Fruit fly (Drosophila melanogaster) whole organism, embryonic: ENCODE data around the gene Ufsp2.

Experiments used
- CG10209 ChIP-seq: fragments of 200-800 bp; sonication (Bioruptor generic); optimal IDR thresholded peaks from 3 replicates; lab custom pipeline; 2017; ENCODE audit warnings: missing biosample characterization, mild to moderate bottlenecking, missing genetic modification characterization, missing genetic modification reagents
- CG10366 ChIP-seq: fragments of 200-800 bp; sonication (Bioruptor generic); IDR thresholded peaks from 2 replicates; pipeline ENCODE4 v1.3.6; 2022; ENCODE audit warnings: missing biosample characterization, missing genetic modification characterization
- CG13287 ChIP-seq: fragments of 200-800 bp; sonication (Bioruptor generic); IDR thresholded peaks from 2 replicates; pipeline ENCODE4 v1.3.6; 2022; ENCODE audit warnings: missing biosample characterization, missing genetic modification characterization; ENCODE audit not compliant: partially characterized antibody
- CG15011 ChIP-seq: fragments of 200-800 bp; sonication (Bioruptor generic); optimal IDR thresholded peaks from 3 replicates; lab custom pipeline; 2018; ENCODE audit warnings: missing biosample characterization, mild to moderate bottlenecking, missing genetic modification characterization
- CG16863 ChIP-seq: fragments of 200-800 bp; sonication (Bioruptor generic); optimal IDR thresholded peaks from 3 replicates; lab custom pipeline; 2016; ENCODE audit warnings: missing biosample characterization, missing genetic modification characterization
- CG17359 ChIP-seq: fragments of 200-800 bp; sonication (Bioruptor generic); optimal IDR thresholded peaks from 3 replicates; lab custom pipeline; 2018; ENCODE audit warnings: missing biosample characterization, mild to moderate bottlenecking, missing genetic modification characterization, moderate library complexity
- CG17361 ChIP-seq: fragments of 200-800 bp; sonication (Bioruptor generic); IDR thresholded peaks from 3 replicates; pipeline ENCODE4 v1.3.6; 2022; ENCODE audit warnings: missing biosample characterization, missing genetic modification characterization
- CG1792 ChIP-seq: fragments of 200-800 bp; sonication (Bioruptor generic); optimal IDR thresholded peaks from 2 replicates; lab custom pipeline; 2016; ENCODE audit warnings: missing biosample characterization, missing genetic modification characterization
- CG2129 ChIP-seq: fragments of 200-800 bp; sonication (Bioruptor generic); IDR thresholded peaks from 2 replicates; pipeline ENCODE4 v1.3.6; 2022; ENCODE audit warnings: missing biosample characterization, missing genetic modification characterization; ENCODE audit not compliant: partially characterized antibody
- CG31441 ChIP-seq: fragments of 200-800 bp; sonication (Bioruptor generic); IDR thresholded peaks from 2 replicates; pipeline ENCODE4 v1.3.6; 2022; ENCODE audit warnings: missing biosample characterization, missing genetic modification characterization
- CG32532 ChIP-seq: fragments of 200-800 bp; sonication (Bioruptor generic); IDR thresholded peaks from 2 replicates; pipeline ENCODE4 v1.3.6; 2022; ENCODE audit warnings: missing biosample characterization, missing genetic modification characterization
- CG3847 ChIP-seq: fragments of 200-800 bp; sonication (Bioruptor generic); IDR thresholded peaks from 2 replicates; pipeline ENCODE4 v1.3.6; 2022; ENCODE audit warnings: missing biosample characterization, missing genetic modification characterization
- CG8359 ChIP-seq: fragments of 200-800 bp; sonication (Bioruptor generic); optimal IDR thresholded peaks from 2 replicates; lab custom pipeline; 2017; ENCODE audit warnings: missing biosample characterization, mild to moderate bottlenecking, missing genetic modification characterization, borderline replicate concordance
- CG8944 ChIP-seq: fragments of 200-800 bp; sonication (Bioruptor generic); optimal IDR thresholded peaks from 3 replicates; lab custom pipeline; 2016; ENCODE audit warnings: missing biosample characterization, missing genetic modification characterization
- CG9797 ChIP-seq: fragments of 200-800 bp; sonication (Bioruptor generic); optimal IDR thresholded peaks from 3 replicates; lab custom pipeline; 2018; ENCODE audit warnings: missing biosample characterization, mild to moderate bottlenecking, missing genetic modification characterization
- CkIIα-i1 ChIP-seq: fragments of 200-800 bp; sonication (Bioruptor generic); IDR thresholded peaks from 2 replicates; pipeline ENCODE4 v1.3.6; 2022; ENCODE audit warnings: missing biosample characterization, missing genetic modification characterization
- D ChIP-seq, 2 experiments: fragments of 200-800 bp in 1 of 2; fragments of >200 bp in 1 of 2; sonication (Bioruptor generic) in 1 of 2; optimal IDR thresholded peaks; 2 replicates in 1 of 2; 3 replicates in 1 of 2; lab custom pipeline; 2017; ENCODE audit warnings: mild to moderate bottlenecking in 1 of 2, missing biosample characterization in 1 of 2, missing genetic modification characterization in 1 of 2, missing genetic modification reagents in 1 of 2
- Dek ChIP-seq: fragments of 200-800 bp; sonication (Bioruptor generic); optimal IDR thresholded peaks from 3 replicates; lab custom pipeline; 2019; ENCODE audit warnings: missing biosample characterization, mild to moderate bottlenecking, missing genetic modification characterization, moderate library complexity
- E2f2 ChIP-seq: fragments of 200-800 bp; sonication (Bioruptor generic); IDR thresholded peaks from 2 replicates; pipeline ENCODE4 v1.3.6; 2022; ENCODE audit warnings: missing biosample characterization, missing genetic modification characterization
- Gsc ChIP-seq: fragments of 200-800 bp; sonication (Bioruptor generic); IDR thresholded peaks from 2 replicates; pipeline ENCODE4 v1.3.6; 2022; ENCODE audit warnings: missing biosample characterization, missing genetic modification characterization
- H15 ChIP-seq: fragments of 200-800 bp; sonication (Bioruptor generic); IDR thresholded peaks from 3 replicates; pipeline ENCODE4 v1.3.6; 2022; ENCODE audit warnings: missing biosample characterization, missing genetic modification characterization
- HLH4C ChIP-seq: fragments of 200-800 bp; sonication (Bioruptor generic); IDR thresholded peaks from 3 replicates; pipeline ENCODE4 v1.3.6; 2022; ENCODE audit warnings: missing biosample characterization, missing genetic modification characterization; ENCODE audit not compliant: partially characterized antibody
- HLHmδ ChIP-seq: fragments of 200-800 bp; sonication (Bioruptor generic); optimal IDR thresholded peaks from 2 replicates; lab custom pipeline; 2018; ENCODE audit warnings: missing biosample characterization, mild to moderate bottlenecking, missing genetic modification characterization, moderate library complexity
- HmgZ ChIP-seq: fragments of 200-800 bp; sonication (Bioruptor generic); optimal IDR thresholded peaks from 2 replicates; lab custom pipeline; 2018; ENCODE audit warnings: missing biosample characterization, mild to moderate bottlenecking, missing genetic modification characterization
- Hsf ChIP-seq: fragments of 200-800 bp; sonication (Bioruptor generic); optimal IDR thresholded peaks from 3 replicates; lab custom pipeline; 2016; ENCODE audit warnings: missing biosample characterization, missing genetic modification characterization
- Jarid2 ChIP-seq: fragments of 200-800 bp; sonication (Bioruptor generic); optimal IDR thresholded peaks from 3 replicates; lab custom pipeline; 2017; ENCODE audit warnings: mild to moderate bottlenecking, missing biosample characterization, missing genetic modification reagents, missing genetic modification characterization
- Max ChIP-seq: fragments of 200-800 bp; sonication (Bioruptor generic); optimal IDR thresholded peaks from 2 replicates; lab custom pipeline; 2016; ENCODE audit warnings: missing biosample characterization, mild to moderate bottlenecking, missing genetic modification characterization
- Med ChIP-seq: fragments of 200-800 bp; sonication (Bioruptor generic); peaks from one replicate; lab custom pipeline; 2016; ENCODE audit warnings: missing biosample characterization, missing genetic modification characterization, mild to moderate bottlenecking, inconsistent platforms, moderate library complexity
- Myb ChIP-seq: fragments of 200-800 bp; sonication (Bioruptor generic); optimal IDR thresholded peaks from 2 replicates; lab custom pipeline; 2016; ENCODE audit warnings: missing biosample characterization, missing genetic modification characterization
- Opbp ChIP-seq: fragments of 200-800 bp; sonication (Bioruptor generic); IDR thresholded peaks from 3 replicates; pipeline ENCODE4 v1.3.6; 2022; ENCODE audit warnings: missing biosample characterization, missing genetic modification characterization; ENCODE audit not compliant: partially characterized antibody
- Rx ChIP-seq: fragments of 200-800 bp; sonication (Bioruptor generic); IDR thresholded peaks from 2 replicates; pipeline ENCODE4 v1.3.6; 2022; ENCODE audit warnings: missing biosample characterization, missing genetic modification characterization
- Side ChIP-seq: fragments of 200-800 bp; sonication (Bioruptor generic); optimal IDR thresholded peaks from 2 replicates; lab custom pipeline; 2016; ENCODE audit warnings: missing biosample characterization, missing genetic modification characterization
- Trl ChIP-seq, 3 experiments: fragments of >200 bp in 2 of 3; fragments of 200-800 bp in 1 of 3; sonication (Bioruptor generic) in 1 of 3; optimal IDR thresholded peaks; 2 replicates in 1 of 3; 3 replicates in 2 of 3; lab custom pipeline; 2016 to 2017; ENCODE audit warnings: missing biosample characterization in 1 of 3, missing genetic modification characterization in 1 of 3
- abd-A ChIP-seq: fragments of 200-800 bp; sonication (Bioruptor generic); optimal IDR thresholded peaks from 3 replicates; lab custom pipeline; 2019; ENCODE audit warnings: missing biosample characterization, mild to moderate bottlenecking, missing genetic modification characterization, moderate library complexity
- chm ChIP-seq: fragments of 200-800 bp; sonication (Bioruptor generic); IDR thresholded peaks from 2 replicates; pipeline ENCODE4 v1.3.6; 2022; ENCODE audit warnings: missing biosample characterization, missing genetic modification characterization
- corto ChIP-seq: fragments of 200-800 bp; sonication (Bioruptor generic); optimal IDR thresholded peaks from 2 replicates; lab custom pipeline; 2016; ENCODE audit warnings: missing biosample characterization, mild to moderate bottlenecking, missing genetic modification characterization, moderate library complexity
- crc ChIP-seq: fragments of 200-800 bp; sonication (Bioruptor generic); optimal IDR thresholded peaks from 2 replicates; lab custom pipeline; 2016; ENCODE audit warnings: missing biosample characterization, missing genetic modification characterization
- croc ChIP-seq: fragments of 200-800 bp; sonication (Bioruptor generic); conservative IDR thresholded peaks from 3 replicates; pipeline ENCODE4 v1.3.6; 2022; ENCODE audit warnings: missing biosample characterization, missing genetic modification characterization
- dmrt99B ChIP-seq: fragments of 200-800 bp; sonication (Bioruptor generic); optimal IDR thresholded peaks from 2 replicates; lab custom pipeline; 2018; ENCODE audit warnings: missing biosample characterization, mild to moderate bottlenecking, missing genetic modification characterization, moderate library complexity
- gsb ChIP-seq: fragments of 200-800 bp; sonication (Bioruptor generic); IDR thresholded peaks from 2 replicates; pipeline ENCODE4 v1.3.6; 2022; ENCODE audit warnings: missing biosample characterization, missing genetic modification characterization
- hbn ChIP-seq: fragments of 200-800 bp; sonication (Bioruptor generic); IDR thresholded peaks from 2 replicates; pipeline ENCODE4 v1.3.6; 2022; ENCODE audit warnings: missing biosample characterization, missing genetic modification characterization; ENCODE audit not compliant: partially characterized antibody
- hkb ChIP-seq, 2 experiments: fragments of 200-800 bp in 1 of 2; fragments of >200 bp in 1 of 2; sonication (Bioruptor generic) in 1 of 2; IDR thresholded peaks in 1 of 2; optimal IDR thresholded peaks in 1 of 2; 2 replicates each; pipeline versions ENCODE4 v1.3.6 to Lab custom; 2017 to 2022; ENCODE audit warnings: missing biosample characterization in 1 of 2, missing genetic modification characterization in 1 of 2
- kni ChIP-seq: fragments of 200-800 bp; sonication (Bioruptor generic); optimal IDR thresholded peaks from 3 replicates; lab custom pipeline; 2017; ENCODE audit warnings: mild to moderate bottlenecking, missing biosample characterization, missing genetic modification reagents, missing genetic modification characterization
- otp ChIP-seq: fragments of 200-800 bp; sonication (Bioruptor generic); IDR thresholded peaks from 3 replicates; pipeline ENCODE4, ENCODE4 v1.3.6; 2022; ENCODE audit warnings: missing biosample characterization, missing genetic modification characterization
- pros ChIP-seq: fragments of 200-800 bp; sonication (Bioruptor generic); optimal IDR thresholded peaks from 3 replicates; lab custom pipeline; 2019; ENCODE audit warnings: missing biosample characterization, mild to moderate bottlenecking, missing genetic modification characterization, moderate library complexity
- slp2 ChIP-seq: fragments of 200-800 bp; sonication (Bioruptor generic); optimal IDR thresholded peaks from 2 replicates; lab custom pipeline; 2016; ENCODE audit warnings: missing biosample characterization, missing genetic modification characterization
- sqz ChIP-seq: fragments of 200-800 bp; sonication (Bioruptor generic); optimal IDR thresholded peaks from 3 replicates; lab custom pipeline; 2018; ENCODE audit warnings: missing biosample characterization, mild to moderate bottlenecking, missing genetic modification characterization
- stc ChIP-seq: fragments of 200-800 bp; sonication (Bioruptor generic); IDR thresholded peaks from 2 replicates; pipeline ENCODE4 v1.3.6; 2022; ENCODE audit warnings: missing biosample characterization, missing genetic modification characterization

The Ufsp2 gene

DNA sequence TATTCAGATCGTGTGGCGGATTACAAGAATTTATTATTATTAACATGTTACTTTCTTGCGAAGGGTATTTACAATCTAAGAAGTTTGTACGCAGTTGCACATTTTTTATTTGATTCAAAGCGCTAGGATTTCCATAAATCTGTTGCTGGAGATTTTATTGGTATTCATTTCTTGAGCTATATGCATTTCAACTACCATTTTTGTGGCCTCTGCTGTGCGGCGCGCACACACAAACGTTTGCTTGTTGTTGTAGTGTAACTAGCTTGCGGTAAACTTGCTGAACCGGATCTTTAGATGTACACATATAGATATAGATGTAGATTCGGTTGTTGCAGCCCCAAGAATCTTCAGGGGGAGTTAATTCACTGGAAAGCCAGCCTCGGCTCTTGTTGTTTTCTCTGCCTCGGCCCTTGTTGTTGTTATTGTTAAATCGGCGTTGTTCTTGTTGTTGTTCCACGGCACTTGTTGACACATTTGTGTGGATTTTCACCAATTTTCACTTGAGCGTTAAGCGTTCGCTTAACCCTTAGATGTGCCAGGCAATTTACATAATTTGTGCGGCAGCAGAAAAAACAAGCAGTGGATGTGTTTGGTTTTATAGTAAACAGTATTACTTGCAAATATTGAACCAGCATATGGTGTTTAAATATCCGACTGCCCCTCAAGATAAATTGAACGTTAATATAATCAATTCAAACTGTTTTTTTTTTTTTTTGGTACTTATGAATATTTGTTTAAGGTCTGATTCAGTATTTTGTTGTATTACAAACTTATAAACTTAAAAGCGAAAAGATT, 14.6 kb downstream of the Ufsp2 start (continued):
- TF ChIP-seq HLH4C (no peak), CG2129 (GFP tag; lab: Robert Waterston, UW) (no peak), D (optimal IDR thresholded peaks at IDR 0.05; lab: Kevin White, UChicago) (no peak), D (GFP tag; optimal IDR thresholded peaks at IDR 0.05; lab: Kevin White, UChicago) (no peak), CG17359 (tag; lab: Kevin White, UChicago) (peak; percentile 0), CG31441 (0 out of 2 replicates have a peak, but pooled peaks have one; percentile 8), Max (GFP tag; lab: Kevin White, UChicago) (no peak), Hsf (GFP tag; lab: Kevin White, UChicago) (no peak), dmrt99B (tag; lab: Kevin White, UChicago) (peak; percentile 38), CG10366 (GFP tag; lab: Robert Waterston, UW) (no peak), hbn (no peak), Rx (GFP tag; lab: Robert Waterston, UW) (no peak), gsb (GFP tag; lab: Robert Waterston, UW) (no peak), crc (peak; percentile 5), Myb (GFP tag; lab: Kevin White, UChicago) (no peak), abd-A (tag; lab: Kevin White, UChicago) (no peak), CG17361 (GFP tag; lab: Robert Waterston, UW) (no peak), CG8944 (GFP tag; lab: Kevin White, UChicago) (no peak), croc (GFP tag; lab: Robert Waterston, UW) (no peak), HmgZ (tag; lab: Kevin White, UChicago) (peak; percentile 34), CG15011 (GFP tag; lab: Kevin White, UChicago) (peak; percentile 35), sqz (GFP tag; lab: Kevin White, UChicago) (no peak), HLHmδ (no peak), CG9797 (GFP tag; lab: Kevin White, UChicago) (no peak), pros (GFP tag; lab: Kevin White, UChicago) (no peak), CG10209 (GFP tag; lab: Kevin White, UChicago) (no peak), Gsc (GFP tag; lab: Robert Waterston, UW) (no peak), stc (no peak), CkIIα-i1 (no peak), kni (peak; percentile 53), slp2 (no peak), corto (GFP tag; lab: Kevin White, UChicago) (no peak), CG16863 (GFP tag; lab: Kevin White, UChicago) (no peak), Opbp (no peak), Dek (peak; percentile 40), otp (no peak), CG32532 (GFP tag; lab: Robert Waterston, UW) (0 out of 2 replicates have a peak, but pooled peaks have one; percentile 11), Jarid2 (GFP tag; lab: Kevin White, UChicago) (no peak), CG8359 (GFP tag; lab: Kevin White, UChicago) (no peak), chm (no peak), Side (GFP tag; lab: Kevin White, UChicago) (no peak), CG3847 (GFP tag; lab: Robert Waterston, UW) (peak; percentile 9; the same call in 1 of the 2 replicates), Med (GFP tag; lab: Kevin White, UChicago) (no peak), hkb (optimal IDR thresholded peaks at IDR 0.05; lab: Kevin White, UChicago) (no peak), hkb (GFP tag; IDR thresholded peaks at IDR 0.05; lab: Robert Waterston, UW) (no peak), E2f2 (GFP tag; lab: Robert Waterston, UW) (no peak), CG13287 (no peak), H15 (no peak), CG1792 (GFP tag; lab: Kevin White, UChicago) (no peak), Trl (optimal IDR thresholded peaks at IDR 0.05; lab: Kevin White, UChicago) (no peak), Trl (GFP tag; optimal IDR thresholded peaks at IDR 0.05; lab: Kevin White, UChicago) (no peak)
